Worm (Caenorhabditis elegans): ENCODE data around the gene ZC395.11.

ce11 chrIII:5248706-5249105, 37.4 kb downstream of the ZC395.11 start:
- TF ChIP-seq nhr-23 (tag; optimal IDR thresholded peaks at IDR 0.05) (no peak), nhr-11 (tag; optimal IDR thresholded peaks at IDR 0.05) (no peak), nhr-28 (tag; optimal IDR thresholded peaks at IDR 0.05) (no peak), nhr-237 (tag; optimal IDR thresholded peaks at IDR 0.05) (no peak), pha-4 (tag; optimal IDR thresholded peaks at IDR 0.05) (no peak), tbx-2 (tag; optimal IDR thresholded peaks at IDR 0.05) (no peak), egl-27 (tag; optimal IDR thresholded peaks at IDR 0.05) (no peak)

Measured in whole organism, L3 larva.